Worm (Caenorhabditis elegans) whole organism, L4 larva: ENCODE data around the gene F46F5.11.
A peak's percentile ranks its signal among the peaks of the same experiment; 100 is the strongest.

ENCODE experiments used
- arid-1 ChIP-seq: fragments of 200-800 bp; sonication (Bioruptor generic); conservative IDR thresholded peaks from 2 replicates; pipeline ENCODE4 v1.3.6; 2022; ENCODE audit warnings: missing genetic modification reagents, missing genetic modification characterization, missing compliant biosample characterization
- ceh-28 ChIP-seq: fragments of 150-350 bp; optimal IDR thresholded peaks from 2 replicates; lab custom pipeline; 2014; ENCODE audit warnings: missing biosample characterization, missing genetic modification reagents, missing genetic modification characterization
- ceh-32 ChIP-seq: sonication (generic microtip); optimal IDR thresholded peaks from 2 replicates; lab custom pipeline; 2016; ENCODE audit warnings: mild to moderate bottlenecking, missing genetic modification characterization, missing compliant biosample characterization; ENCODE audit not compliant: poor library complexity
- ceh-44 ChIP-seq: fragments of 200-800 bp; sonication (Bioruptor generic); IDR thresholded peaks from 2 replicates; pipeline ENCODE4 v1.3.6; 2022; ENCODE audit warnings: missing genetic modification reagents, missing genetic modification characterization, missing compliant biosample characterization
- egl-43 ChIP-seq: fragments of 200-800 bp; sonication (Bioruptor generic); IDR thresholded peaks from 2 replicates; pipeline ENCODE4 v1.3.6; 2022; ENCODE audit warnings: missing genetic modification reagents, missing genetic modification characterization, missing compliant biosample characterization
- mep-1 ChIP-seq: fragments of 150-350 bp; sonication (generic microtip); optimal IDR thresholded peaks from 3 replicates; lab custom pipeline; 2014; ENCODE audit warnings: missing biosample characterization, missing genetic modification characterization
- nhr-111 ChIP-seq: fragments of 200-800 bp; sonication (Bioruptor generic); optimal IDR thresholded peaks from 2 replicates; lab custom pipeline; 2018; ENCODE audit warnings: mild to moderate bottlenecking, missing genetic modification characterization, missing compliant biosample characterization
- nhr-42 ChIP-seq: fragments of 200-800 bp; sonication (Bioruptor generic); IDR thresholded peaks from 2 replicates; pipeline ENCODE4 v1.3.6; 2022; ENCODE audit warnings: missing genetic modification characterization, missing compliant biosample characterization
- nhr-76 ChIP-seq: fragments of 150-350 bp; optimal IDR thresholded peaks from 2 replicates; lab custom pipeline; 2014; ENCODE audit warnings: missing biosample characterization, missing genetic modification characterization
- pha-4 ChIP-seq, 2 experiments: fragments of 150-350 bp in 1 of 2; fragments of 200-800 bp in 1 of 2; sonication (Bioruptor generic) in 1 of 2; IDR thresholded peaks in 1 of 2; optimal IDR thresholded peaks in 1 of 2; 2 replicates each; pipeline versions ENCODE4 v1.3.6 to Lab custom; 2014 to 2022; ENCODE audit warnings: missing genetic modification characterization in 2 of 2, missing genetic modification reagents in 2 of 2, missing biosample characterization in 1 of 2, missing compliant biosample characterization in 1 of 2
- pqm-1 ChIP-seq: sonication (generic microtip); optimal IDR thresholded peaks from 2 replicates; lab custom pipeline; 2017; ENCODE audit warnings: missing biosample characterization, missing genetic modification characterization
- tra-1 ChIP-seq: fragments of 200-800 bp; sonication (Bioruptor generic); IDR thresholded peaks from 2 replicates; pipeline ENCODE4 v1.3.6; 2022; ENCODE audit warnings: missing genetic modification reagents, missing genetic modification characterization, missing compliant biosample characterization
- unc-130 ChIP-seq: sonication (generic microtip); optimal IDR thresholded peaks from 2 replicates; lab custom pipeline; 2016; ENCODE audit warnings: missing genetic modification reagents, missing genetic modification characterization, missing compliant biosample characterization

DNA sequence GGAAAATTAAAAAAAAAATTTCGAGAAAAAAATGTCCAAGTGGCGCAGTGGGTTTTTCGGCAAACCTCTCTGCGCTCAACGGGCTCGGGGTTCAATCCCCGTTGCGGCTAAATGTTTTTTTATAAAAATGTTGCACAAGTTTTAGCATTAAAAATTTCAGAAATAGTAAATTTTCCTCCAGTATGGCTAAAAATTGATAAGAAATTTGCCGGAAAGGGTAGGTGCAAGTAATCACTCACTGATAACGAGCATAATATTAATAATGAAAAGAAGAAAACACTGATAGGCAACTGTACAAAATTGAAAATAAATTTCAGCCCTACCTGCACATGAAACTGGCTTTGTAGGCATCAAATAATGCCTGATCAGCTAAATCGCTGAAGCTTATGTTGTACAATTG is 44.2 kb upstream of the F46F5.11 start:
- TF ChIP-seq nhr-76 (tag; lab: Kevin White, UChicago) (no peak), pqm-1 (tag; lab: Kevin White, UChicago) (peak; percentile 66), ceh-32 (tag; lab: Kevin White, UChicago) (no peak), egl-43 (GFP tag; lab: Robert Waterston, UW) (no peak), nhr-111 (GFP tag; lab: Kevin White, UChicago) (no peak), pha-4 (GFP tag; IDR thresholded peaks at IDR 0.05; lab: Robert Waterston, UW) (no peak), pha-4 (tag; optimal IDR thresholded peaks at IDR 0.05; lab: Kevin White, UChicago) (no peak), ceh-44 (GFP tag; lab: Robert Waterston, UW) (no peak), mep-1 (tag; lab: Kevin White, UChicago) (no peak), tra-1 (no peak), arid-1 (GFP tag; lab: Robert Waterston, UW) (no peak), nhr-42 (GFP tag; lab: Robert Waterston, UW) (no peak), unc-130 (GFP tag; lab: Kevin White, UChicago) (no peak), ceh-28 (tag; lab: Kevin White, UChicago) (no peak)
